Fruit fly (Drosophila melanogaster): Measurements from ENCODE around the gene Mcm7.

Gene Mcm7

DNA sequence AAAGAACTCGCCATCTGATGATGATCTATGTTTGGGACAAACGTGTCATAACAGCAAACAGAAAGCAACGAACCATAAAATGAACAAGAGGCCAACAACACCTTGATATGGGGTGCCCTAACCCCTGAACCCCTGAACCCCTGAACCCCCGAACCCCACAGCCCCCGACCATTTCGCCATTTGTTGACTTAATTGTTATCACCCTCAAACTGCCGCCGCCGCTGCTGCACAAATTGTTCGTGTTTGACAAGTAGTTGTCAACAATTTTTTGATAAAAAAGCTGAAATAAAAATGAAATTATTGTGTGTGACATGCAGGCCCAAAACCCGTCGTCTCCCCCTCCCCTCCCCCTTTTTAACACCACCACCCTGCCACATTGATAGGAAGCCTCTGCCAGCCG, 18.3 kb upstream of the Mcm7 start (continued):
- no peak for TF ChIP-seq Mrtf (GFP tag; IDR thresholded peaks at IDR 0.05)
- TF ChIP-seq stwl (tag; optimal IDR thresholded peaks at IDR 0.05) = no peak
- TF ChIP-seq odd (GFP tag; optimal IDR thresholded peaks at IDR 0.05) = peak; percentile 19
- peak; percentile 4 for TF ChIP-seq ATbp (GFP tag; optimal IDR thresholded peaks at IDR 0.05)
- no peak for TF ChIP-seq CG31441 (GFP tag; IDR thresholded peaks at IDR 0.05)
- TF ChIP-seq Sox100B (GFP tag; optimal IDR thresholded peaks at IDR 0.05) = no peak
- TF ChIP-seq NfI (GFP tag; optimal IDR thresholded peaks at IDR 0.05) = no peak
- TF ChIP-seq Stat92E (GFP tag; optimal IDR thresholded peaks at IDR 0.05) = no peak
- no peak for TF ChIP-seq CG11504 (tag; optimal IDR thresholded peaks at IDR 0.05)
- TF ChIP-seq CG11247 (GFP tag; IDR thresholded peaks at IDR 0.05) = no peak
- no peak for TF ChIP-seq lola (GFP tag; optimal IDR thresholded peaks at IDR 0.05)
- TF ChIP-seq Hr78 (GFP tag; optimal IDR thresholded peaks at IDR 0.05) = peak in 1 of 2 experiments; percentile 98
- TF ChIP-seq CG11085 (GFP tag; IDR thresholded peaks at IDR 0.05) = no peak
- TF ChIP-seq Fer2 (tag; optimal IDR thresholded peaks at IDR 0.05) = no peak
- peak; percentile 13 for TF ChIP-seq exex (tag; optimal IDR thresholded peaks at IDR 0.05)
- no peak for TF ChIP-seq Nf-YC (tag; optimal IDR thresholded peaks at IDR 0.05)
- TF ChIP-seq CG10654 (GFP tag; optimal IDR thresholded peaks at IDR 0.05) = no peak

DNA sequence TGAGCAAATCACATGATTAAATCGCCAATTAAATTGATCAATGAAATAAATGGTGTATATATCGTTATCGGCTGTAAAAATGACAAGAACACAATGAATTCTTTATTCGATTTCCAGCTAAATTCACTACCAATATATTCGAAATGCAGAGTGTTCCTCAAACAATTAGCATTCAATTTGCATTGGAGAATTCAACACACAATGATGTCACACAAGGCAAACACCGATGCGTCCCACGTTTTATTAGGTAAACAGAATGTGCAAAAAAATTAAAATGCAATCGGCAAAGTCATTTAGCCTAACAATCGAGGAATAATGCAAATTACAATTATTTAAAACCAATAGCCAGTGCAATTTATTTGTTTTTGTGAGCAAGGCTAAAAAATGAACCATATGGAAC, 13.0 kb upstream of the Mcm7 start:
- no peak for TF ChIP-seq Hr78 (GFP tag; optimal IDR thresholded peaks at IDR 0.05)
- TF ChIP-seq bcd (GFP tag; optimal IDR thresholded peaks at IDR 0.05) = no peak
- no peak for TF ChIP-seq Doc3 (GFP tag; IDR thresholded peaks at IDR 0.05; ENCODE audit: partially characterized antibody)
- no peak for TF ChIP-seq CG17912 (GFP tag; optimal IDR thresholded peaks at IDR 0.05)
- no peak for TF ChIP-seq slbo (GFP tag; IDR thresholded peaks at IDR 0.05)
- no peak for TF ChIP-seq stwl (tag; optimal IDR thresholded peaks at IDR 0.05)
- no peak for TF ChIP-seq gem (tag; optimal IDR thresholded peaks at IDR 0.05)
- no peak for TF ChIP-seq CG9727 (GFP tag; optimal IDR thresholded peaks at IDR 0.05)
- TF ChIP-seq oc (tag; optimal IDR thresholded peaks at IDR 0.05) = no peak
- no peak for TF ChIP-seq klu (GFP tag; IDR thresholded peaks at IDR 0.05)
- TF ChIP-seq kay (GFP tag; optimal IDR thresholded peaks at IDR 0.05) = no peak
- TF ChIP-seq btn (GFP tag; optimal IDR thresholded peaks at IDR 0.05) = no peak
- TF ChIP-seq Doc2 (GFP tag; IDR thresholded peaks at IDR 0.05) = no peak
- TF ChIP-seq Hr51 (GFP tag; optimal IDR thresholded peaks at IDR 0.05) = no peak
- TF ChIP-seq ftz-f1 (GFP tag; optimal IDR thresholded peaks at IDR 0.05) = no peak
- no peak for TF ChIP-seq YL-1 (GFP tag; optimal IDR thresholded peaks at IDR 0.05)
- no peak for TF ChIP-seq bowl (GFP tag; IDR thresholded peaks at IDR 0.05)
- TF ChIP-seq CG18011 (GFP tag; optimal IDR thresholded peaks at IDR 0.05) = no peak
- TF ChIP-seq croc (GFP tag; conservative IDR thresholded peaks at IDR 0.05) = no peak

- TF ChIP-seq Ets65A (GFP tag) = peak; percentile 62
- no peak for TF ChIP-seq CG2889 (GFP tag; IDR thresholded peaks at IDR 0.05)
- no peak for TF ChIP-seq bsh (GFP tag; optimal IDR thresholded peaks at IDR 0.05)
- TF ChIP-seq MESR4 (GFP tag; optimal IDR thresholded peaks at IDR 0.05) = no peak
Measured at dm6 chr3L:8879465-8879864, 11.9 kb upstream of the Mcm7 start.
